Fruit fly (Drosophila melanogaster): ENCODE data around the gene rudhira.

Gene rudhira

DNA sequence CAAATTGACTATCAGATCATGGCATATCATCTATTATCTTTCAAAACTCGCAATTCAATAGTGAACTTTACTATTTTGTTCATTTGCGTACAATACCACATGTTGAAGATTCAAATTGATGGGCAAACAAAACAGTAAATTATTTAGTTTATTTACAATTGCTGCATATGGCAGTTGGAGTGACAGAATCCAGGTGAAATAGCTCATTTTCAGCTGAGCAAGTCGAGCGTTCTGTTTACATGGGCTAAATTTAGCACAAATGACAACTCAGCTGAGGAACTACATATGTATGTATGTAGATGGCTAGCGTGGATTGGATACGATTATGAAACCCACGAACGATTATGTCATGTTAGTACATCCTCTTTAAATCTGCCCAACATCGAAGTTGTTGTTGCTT, 3.9 kb upstream of the rudhira start:
- no peak for TF ChIP-seq pad (GFP tag; optimal IDR thresholded peaks at IDR 0.05)
- peak; percentile 21 for TF ChIP-seq CG14711 (tag; optimal IDR thresholded peaks at IDR 0.05)
- peak; percentile 39 for TF ChIP-seq kay (GFP tag; ENCODE audit: borderline replicate concordance)

DNA sequence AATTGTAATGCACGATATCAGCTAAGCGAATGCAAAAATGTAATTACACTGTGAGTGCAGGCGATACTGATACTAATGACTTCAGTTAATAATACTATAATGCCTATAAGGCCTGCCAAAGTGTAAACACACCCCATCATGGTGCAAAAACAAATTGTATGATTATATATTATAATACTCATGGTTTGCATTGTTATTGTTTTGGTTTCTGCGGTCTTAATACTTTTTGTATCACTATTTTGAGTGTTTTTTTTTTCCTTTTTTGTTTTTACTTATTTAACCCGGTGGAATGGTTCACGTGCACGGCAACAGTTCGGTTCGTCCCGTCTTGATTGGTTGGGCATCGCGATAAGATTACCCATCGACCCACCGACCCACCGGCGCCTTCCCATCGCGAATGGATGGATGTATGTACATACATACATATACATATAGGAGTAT, 3.0 kb upstream of the rudhira start:
- TF ChIP-seq kay (GFP tag; ENCODE audit: borderline replicate concordance) (peak; percentile 96), Hr96 (GFP tag; optimal IDR thresholded peaks at IDR 0.05) (no peak), CG14711 (tag; optimal IDR thresholded peaks at IDR 0.05) (no peak), Clk (GFP tag; optimal IDR thresholded peaks at IDR 0.05) (no peak), pad (GFP tag; optimal IDR thresholded peaks at IDR 0.05) (no peak), ovo (GFP tag; optimal IDR thresholded peaks at IDR 0.05) (no peak), CG11617 (GFP tag; optimal IDR thresholded peaks at IDR 0.05) (peak; percentile 27), CG12768 (GFP tag; optimal IDR thresholded peaks at IDR 0.05) (no peak), CG1620 (GFP tag; optimal IDR thresholded peaks at IDR 0.05) (no peak), Mnt (GFP tag; optimal IDR thresholded peaks at IDR 0.05) (peak; percentile 52), Crg-1 (GFP tag; optimal IDR thresholded peaks at IDR 0.05) (no peak), tj (GFP tag; optimal IDR thresholded peaks at IDR 0.05) (peak; percentile 8), CG5204 (GFP tag; optimal IDR thresholded peaks at IDR 0.05) (no peak), cic (GFP tag; optimal IDR thresholded peaks at IDR 0.05) (peak; percentile 75), CG33017 (tag; optimal IDR thresholded peaks at IDR 0.05) (no peak), CG7101 (tag; optimal IDR thresholded peaks at IDR 0.05) (no peak)

DNA sequence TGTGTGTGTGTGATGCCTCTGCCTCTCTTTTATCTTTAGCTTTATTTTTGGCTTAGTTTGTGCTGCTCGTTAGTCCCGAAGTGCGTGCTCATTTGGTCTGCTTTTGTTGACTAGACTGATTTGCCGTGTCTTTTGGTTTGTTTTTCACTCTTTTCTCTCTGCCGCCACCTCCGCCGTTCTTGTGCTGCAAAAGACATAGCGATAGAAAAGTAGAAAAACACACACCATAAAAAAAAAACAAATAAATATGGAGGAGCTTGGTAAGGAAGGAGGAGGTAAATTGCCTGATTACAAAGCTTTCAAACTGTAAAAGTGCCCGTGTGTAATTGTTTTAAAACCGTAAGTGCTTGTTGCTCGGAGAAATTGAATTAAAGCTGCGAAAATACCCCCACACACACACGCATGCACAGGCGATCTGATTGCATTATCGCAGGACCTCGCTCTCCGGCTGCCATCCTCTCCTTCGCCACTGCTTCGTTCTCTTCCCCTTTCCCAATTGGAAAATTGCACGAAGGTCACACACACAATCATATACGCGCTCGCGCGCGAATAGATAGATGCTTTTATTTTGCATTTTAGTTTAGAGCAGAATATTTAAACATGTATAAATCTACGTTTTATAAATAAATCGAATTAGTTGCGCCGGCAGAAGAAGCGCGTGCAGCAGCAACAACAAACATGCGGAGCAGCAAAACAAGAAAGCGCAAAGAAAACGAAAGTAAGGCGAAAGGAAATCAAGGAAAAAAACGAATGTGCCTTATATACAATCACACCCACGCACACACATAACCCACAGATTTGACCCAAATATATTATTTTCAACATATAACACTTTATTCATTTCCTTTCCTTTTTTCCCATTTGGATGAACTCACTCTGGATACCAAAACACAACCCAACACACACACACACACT, 1.1 kb upstream of the rudhira start:
- no peak for TF ChIP-seq CG7101 (tag; optimal IDR thresholded peaks at IDR 0.05)
- no peak for TF ChIP-seq pad (GFP tag; optimal IDR thresholded peaks at IDR 0.05)
- no peak for TF ChIP-seq toe (GFP tag; optimal IDR thresholded peaks at IDR 0.05)
- TF ChIP-seq cic (GFP tag; optimal IDR thresholded peaks at IDR 0.05), result no peak
- no peak for TF ChIP-seq Hr96 (GFP tag; optimal IDR thresholded peaks at IDR 0.05)

DNA sequence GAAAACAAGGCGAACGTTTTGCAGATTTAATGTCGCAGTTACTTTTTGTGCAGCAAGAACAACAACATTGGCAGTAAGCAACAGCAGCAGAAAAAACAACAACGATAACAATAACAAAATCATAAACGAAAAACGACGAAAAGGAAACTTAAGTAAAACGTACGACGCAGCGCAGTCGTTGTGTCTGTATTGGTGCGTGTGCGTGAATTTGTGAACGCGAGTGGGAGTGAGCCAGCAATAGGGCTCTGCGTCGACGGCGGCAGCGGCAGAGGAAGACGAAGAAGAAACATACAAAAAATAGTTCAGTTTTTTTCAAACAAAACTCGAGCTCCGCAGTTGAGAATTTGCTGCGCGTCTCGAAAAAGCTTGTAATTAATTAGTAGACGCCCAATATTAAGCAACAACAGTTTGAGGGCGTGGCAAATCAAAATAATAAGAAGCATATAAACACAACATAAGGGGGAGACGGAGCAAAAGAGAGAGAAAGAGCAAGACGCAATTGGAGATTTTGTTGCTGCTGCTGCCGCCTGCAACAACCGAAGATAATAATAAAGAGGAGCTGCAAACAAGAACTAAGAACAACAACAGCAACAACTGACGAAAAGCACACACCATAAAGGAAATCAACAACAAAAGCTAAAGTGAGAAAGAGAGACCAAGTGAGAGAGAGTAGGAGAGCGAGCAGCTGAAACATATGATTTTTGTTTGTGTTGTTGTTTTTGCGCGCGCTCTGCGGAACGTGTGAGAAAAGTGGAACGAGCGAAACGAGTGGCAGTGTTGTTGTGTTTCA, 680 bp downstream of the rudhira start:
- TF ChIP-seq CG7101 (tag; optimal IDR thresholded peaks at IDR 0.05), result no peak
- peak; percentile 86 for TF ChIP-seq tj (GFP tag; optimal IDR thresholded peaks at IDR 0.05)
- TF ChIP-seq Crg-1 (GFP tag; optimal IDR thresholded peaks at IDR 0.05), result peak; percentile 37

DNA sequence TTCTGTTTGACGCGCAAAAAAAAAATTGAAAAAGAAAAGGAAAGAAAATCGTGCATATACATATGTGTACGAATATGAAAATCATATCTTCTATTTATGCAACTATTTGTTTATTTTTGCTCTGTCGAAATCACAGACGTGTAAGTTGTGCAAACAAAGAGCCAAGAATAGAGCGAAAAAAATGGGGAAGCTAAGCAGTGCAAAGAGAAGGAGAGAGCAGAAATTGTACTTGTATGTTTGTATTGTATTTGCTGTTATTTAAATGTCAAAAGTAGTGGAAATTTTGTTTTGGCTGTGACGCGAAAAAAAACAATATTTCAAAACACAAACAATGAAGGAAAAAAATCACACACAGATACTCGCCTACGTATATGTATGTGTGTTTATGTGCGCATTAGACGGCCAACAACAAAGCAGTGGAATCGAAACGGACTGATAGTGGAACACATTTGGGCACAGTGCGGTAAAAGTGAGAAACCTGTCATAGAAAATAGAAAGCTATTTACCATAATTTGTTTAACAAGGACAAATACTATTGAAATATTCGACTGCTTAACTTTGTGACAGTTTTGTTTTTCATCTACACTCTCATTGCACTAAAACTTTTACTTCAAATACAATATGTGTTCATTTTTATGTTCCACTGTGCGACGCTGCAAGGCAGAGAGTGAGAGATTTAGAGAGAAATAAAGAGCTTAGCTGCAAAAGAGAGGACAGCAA, 1.5 kb downstream of the rudhira start:
- TF ChIP-seq CG11617 (GFP tag; optimal IDR thresholded peaks at IDR 0.05), result peak; percentile 93
- TF ChIP-seq toe (GFP tag; optimal IDR thresholded peaks at IDR 0.05), result peak; percentile 66
- TF ChIP-seq CG5204 (GFP tag; optimal IDR thresholded peaks at IDR 0.05), result peak; percentile 83
- TF ChIP-seq CG1620 (GFP tag; optimal IDR thresholded peaks at IDR 0.05), result peak; percentile 82
- TF ChIP-seq tj (GFP tag; optimal IDR thresholded peaks at IDR 0.05), result peak; percentile 78
- peak; percentile 64 for TF ChIP-seq ovo (GFP tag; optimal IDR thresholded peaks at IDR 0.05)
- TF ChIP-seq Clk (GFP tag; optimal IDR thresholded peaks at IDR 0.05), result peak; percentile 69
- peak; percentile 93 for TF ChIP-seq Hr96 (GFP tag; optimal IDR thresholded peaks at IDR 0.05)
- TF ChIP-seq CG33017 (tag; optimal IDR thresholded peaks at IDR 0.05), result peak; percentile 89
- TF ChIP-seq cic (GFP tag; optimal IDR thresholded peaks at IDR 0.05), result peak; percentile 68
- TF ChIP-seq Mnt (GFP tag; optimal IDR thresholded peaks at IDR 0.05), result peak; percentile 87
- peak; percentile 81 for TF ChIP-seq pad (GFP tag; optimal IDR thresholded peaks at IDR 0.05)
- TF ChIP-seq kay (GFP tag; ENCODE audit: borderline replicate concordance), result peak; percentile 90
- TF ChIP-seq Crg-1 (GFP tag; optimal IDR thresholded peaks at IDR 0.05), result peak; percentile 75
- TF ChIP-seq cnc (optimal IDR thresholded peaks at IDR 0.05), result no peak
- peak; percentile 91 for TF ChIP-seq CG14711 (tag; optimal IDR thresholded peaks at IDR 0.05)
- peak; percentile 95 for TF ChIP-seq bab1 (GFP tag; optimal IDR thresholded peaks at IDR 0.05)
- TF ChIP-seq CG7101 (tag; optimal IDR thresholded peaks at IDR 0.05), result peak; percentile 96
- peak; percentile 88 for TF ChIP-seq CG12768 (GFP tag; optimal IDR thresholded peaks at IDR 0.05)
- TF ChIP-seq CG7045 (GFP tag; optimal IDR thresholded peaks at IDR 0.05), result peak; percentile 89

DNA sequence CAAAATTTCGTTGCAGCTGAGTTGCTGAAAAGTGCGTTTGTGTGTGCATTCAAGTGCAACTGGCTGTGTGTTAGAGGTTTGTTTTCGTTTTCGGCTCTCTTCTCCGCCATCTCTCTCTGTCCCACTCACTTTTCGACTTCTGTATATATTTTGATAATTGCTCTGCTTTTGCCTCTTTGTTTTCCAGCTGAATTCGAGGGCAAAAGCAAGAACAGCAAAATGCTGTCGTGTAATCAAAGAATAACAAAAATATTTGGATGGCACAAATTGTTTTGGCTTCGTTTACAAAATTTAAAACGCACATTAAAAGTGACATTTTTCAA, 2.0 kb downstream of the rudhira start:
- TF ChIP-seq tj (GFP tag; optimal IDR thresholded peaks at IDR 0.05) (peak; percentile 10), CG33017 (tag; optimal IDR thresholded peaks at IDR 0.05) (no peak), pad (GFP tag; optimal IDR thresholded peaks at IDR 0.05) (no peak)
